Fruit fly (Drosophila melanogaster): ENCODE data around the gene CG13022.

DNA sequence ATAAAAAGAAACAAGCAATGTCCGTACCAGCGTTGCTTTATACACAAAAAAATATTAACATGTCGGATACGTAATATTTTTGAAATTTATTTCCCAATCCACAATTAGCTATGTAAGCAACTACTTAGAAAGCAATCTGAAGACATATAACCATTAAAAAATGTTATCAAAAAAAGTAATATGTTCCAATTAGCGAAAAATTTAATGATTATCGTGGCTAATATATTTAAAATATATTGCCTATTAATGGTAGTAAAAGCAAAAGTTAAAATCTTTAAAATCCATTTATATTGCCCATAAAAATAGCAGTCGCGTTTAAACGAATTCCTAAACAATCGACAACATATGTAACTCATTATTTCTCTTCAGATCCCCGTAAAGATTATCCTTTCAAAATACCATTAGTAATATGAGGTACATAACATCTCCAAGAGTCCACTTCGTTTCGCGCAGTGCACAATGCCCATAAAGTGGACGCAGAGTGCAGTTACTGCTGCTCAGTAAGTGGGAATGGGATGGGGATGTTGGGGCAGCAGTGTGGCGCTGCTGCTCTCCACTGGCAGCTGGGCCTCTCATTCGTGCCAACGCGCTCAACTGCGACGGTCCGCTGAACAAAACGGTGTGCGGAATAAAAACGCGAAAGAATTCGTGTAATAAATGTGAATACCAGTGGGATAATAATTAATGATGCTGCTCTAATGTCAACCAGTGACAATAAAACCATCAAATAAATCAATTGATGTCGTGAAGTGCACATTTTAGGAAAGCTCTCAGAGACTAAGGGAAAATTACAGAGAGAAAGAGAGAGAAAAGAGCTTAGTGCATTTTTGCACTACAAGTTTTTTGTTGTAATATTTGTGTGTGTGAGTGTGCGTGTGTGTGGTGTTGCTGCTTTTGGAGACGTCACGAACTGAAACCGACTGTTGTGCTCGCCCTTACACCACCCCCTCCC lies 47.6 kb upstream of the CG13022 start:
- TF ChIP-seq h (GFP tag; optimal IDR thresholded peaks at IDR 0.05): peak; percentile 60
- peak in 1 of 2 experiments; percentile 62 for TF ChIP-seq foxo (GFP tag; optimal IDR thresholded peaks at IDR 0.05)
- peak; percentile 43 for TF ChIP-seq psq (GFP tag; optimal IDR thresholded peaks at IDR 0.05)
- no peak for TF ChIP-seq pan (optimal IDR thresholded peaks at IDR 0.05)
- TF ChIP-seq Hr78 (GFP tag; optimal IDR thresholded peaks at IDR 0.05): no peak
- peak; percentile 56 for TF ChIP-seq fru (GFP tag; optimal IDR thresholded peaks at IDR 0.05)
- TF ChIP-seq ey (GFP tag; optimal IDR thresholded peaks at IDR 0.05): peak; percentile 62

Data from whole organism, wandering third instar larva.